Worm (Caenorhabditis elegans) whole organism, midembryonic: ENCODE data around the gene gsnl-1.

ENCODE experiments used
- T22C8.4 ChIP-seq: fragments of 200-800 bp; sonication (Bioruptor generic); IDR thresholded peaks from 2 replicates; pipeline ENCODE4 v1.3.6; 2022; ENCODE audit warnings: missing genetic modification characterization, missing compliant biosample characterization
- flt-1 ChIP-seq: fragments of 200-800 bp; sonication (Bioruptor generic); IDR thresholded peaks from 2 replicates; pipeline ENCODE4 v1.3.6; 2022; ENCODE audit warnings: missing genetic modification characterization, missing compliant biosample characterization
- med-1 ChIP-seq: sonication (generic microtip); optimal IDR thresholded peaks from 2 replicates; lab custom pipeline; 2017; ENCODE audit warnings: missing genetic modification characterization, mild to moderate bottlenecking, missing compliant biosample characterization, antibody characterized with exemption, missing genetic modification reagents; ENCODE audit not compliant: insufficient read depth
- ref-1 ChIP-seq: fragments of 200-800 bp; sonication (Bioruptor generic); conservative IDR thresholded peaks from 2 replicates; pipeline ENCODE4 v1.3.6; 2022; ENCODE audit warnings: missing genetic modification reagents, missing genetic modification characterization, missing compliant biosample characterization

DNA sequence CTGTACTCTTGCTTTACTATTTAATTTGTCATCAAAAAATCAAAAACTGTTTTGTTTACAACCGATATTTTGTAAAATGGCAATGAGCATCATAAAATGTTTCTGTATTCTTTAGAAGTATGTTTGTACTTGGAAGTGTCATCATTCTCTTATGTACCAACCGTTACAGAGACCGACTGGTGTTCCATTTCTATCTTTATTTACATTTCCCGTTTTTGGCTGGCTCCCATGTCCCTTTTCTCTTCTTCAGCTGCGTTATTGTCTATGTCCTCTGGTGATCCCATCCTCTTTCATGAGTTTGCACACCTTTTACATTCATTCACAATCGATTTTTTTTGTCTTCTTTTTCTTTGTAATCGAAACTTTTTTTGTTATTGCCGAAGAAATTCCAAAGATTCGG is 45.4 kb upstream of the gsnl-1 start:
- no peak for TF ChIP-seq flt-1 (GFP tag; lab: Robert Waterston, UW)
- TF ChIP-seq ref-1 (GFP tag; lab: Robert Waterston, UW): no peak
- TF ChIP-seq T22C8.4 (GFP tag; lab: Robert Waterston, UW): no peak
- no peak for TF ChIP-seq med-1
